Fruit fly (Drosophila melanogaster) whole organism, embryonic: ENCODE measurements around the gene SCaMC.
A peak's percentile ranks its signal among the peaks of the same experiment; 100 is the strongest.

ENCODE experiments used
- Atf3 ChIP-seq: fragments of 200-800 bp; sonication (Bioruptor generic); optimal IDR thresholded peaks from 3 replicates; lab custom pipeline; 2016; ENCODE audit warnings: missing biosample characterization, missing genetic modification characterization
- CG10959 ChIP-seq: fragments of 200-800 bp; sonication (Bioruptor generic); IDR thresholded peaks from 2 replicates; pipeline ENCODE4 v1.3.6; 2022; ENCODE audit warnings: missing biosample characterization, missing genetic modification characterization
- CG11696 ChIP-seq: fragments of 200-800 bp; sonication (Bioruptor generic); IDR thresholded peaks from 2 replicates; pipeline ENCODE4 v1.3.6; 2022; ENCODE audit warnings: missing biosample characterization, missing genetic modification characterization
- CG12236 ChIP-seq: fragments of 200-800 bp; sonication (Bioruptor generic); optimal IDR thresholded peaks from 2 replicates; lab custom pipeline; 2016; ENCODE audit warnings: missing biosample characterization, missing genetic modification characterization
- CG13624 ChIP-seq: fragments of 200-800 bp; sonication (Bioruptor generic); optimal IDR thresholded peaks from 2 replicates; lab custom pipeline; 2016; ENCODE audit warnings: missing biosample characterization, missing genetic modification characterization
- CG15514 ChIP-seq: fragments of 200-800 bp; sonication (Bioruptor generic); optimal IDR thresholded peaks from 3 replicates; lab custom pipeline; 2017; ENCODE audit warnings: missing biosample characterization, missing genetic modification characterization, mild to moderate bottlenecking, moderate library complexity, missing genetic modification reagents
- CG1647 ChIP-seq: fragments of 200-800 bp; sonication (Bioruptor generic); optimal IDR thresholded peaks from 3 replicates; lab custom pipeline; 2016; ENCODE audit warnings: missing biosample characterization, missing genetic modification characterization
- CG16813 ChIP-seq: fragments of 200-800 bp; sonication (Bioruptor generic); IDR thresholded peaks from 3 replicates; pipeline ENCODE4 v1.3.6; 2022; ENCODE audit warnings: missing biosample characterization, missing genetic modification characterization; ENCODE audit not compliant: partially characterized antibody
- CG2120 ChIP-seq: fragments of 200-800 bp; sonication (Bioruptor generic); optimal IDR thresholded peaks from 3 replicates; lab custom pipeline; 2016; ENCODE audit warnings: missing biosample characterization, missing genetic modification characterization
- CG31441 ChIP-seq: fragments of 200-800 bp; sonication (Bioruptor generic); IDR thresholded peaks from 2 replicates; pipeline ENCODE4 v1.3.6; 2022; ENCODE audit warnings: missing biosample characterization, missing genetic modification characterization
- CG4707 ChIP-seq: fragments of 200-800 bp; sonication (Bioruptor generic); optimal IDR thresholded peaks from 2 replicates; lab custom pipeline; 2018; ENCODE audit warnings: missing biosample characterization, mild to moderate bottlenecking, missing genetic modification characterization, moderate library complexity
- CG4854 ChIP-seq: fragments of 200-800 bp; sonication (Bioruptor generic); optimal IDR thresholded peaks from 2 replicates; lab custom pipeline; 2016; ENCODE audit warnings: missing biosample characterization, missing genetic modification characterization, inconsistent platforms
- CG7786 ChIP-seq: fragments of 200-800 bp; sonication (Bioruptor generic); optimal IDR thresholded peaks from 2 replicates; lab custom pipeline; 2016; ENCODE audit warnings: missing biosample characterization, missing genetic modification characterization
- CG7839 ChIP-seq: fragments of 200-800 bp; sonication (Bioruptor generic); optimal IDR thresholded peaks from 3 replicates; lab custom pipeline; 2018; ENCODE audit warnings: missing biosample characterization, mild to moderate bottlenecking, missing genetic modification characterization, moderate library complexity
- CG7987 ChIP-seq: fragments of 200-800 bp; sonication (Bioruptor generic); optimal IDR thresholded peaks from 2 replicates; lab custom pipeline; 2018; ENCODE audit warnings: missing biosample characterization, mild to moderate bottlenecking, missing genetic modification characterization, moderate library complexity
- CG9797 ChIP-seq: fragments of 200-800 bp; sonication (Bioruptor generic); optimal IDR thresholded peaks from 3 replicates; lab custom pipeline; 2018; ENCODE audit warnings: missing biosample characterization, mild to moderate bottlenecking, missing genetic modification characterization
- D19B ChIP-seq: fragments of 200-800 bp; sonication (Bioruptor generic); optimal IDR thresholded peaks from 2 replicates; lab custom pipeline; 2017; ENCODE audit warnings: missing biosample characterization, mild to moderate bottlenecking, missing genetic modification characterization
- Dek ChIP-seq: fragments of 200-800 bp; sonication (Bioruptor generic); optimal IDR thresholded peaks from 3 replicates; lab custom pipeline; 2019; ENCODE audit warnings: missing biosample characterization, mild to moderate bottlenecking, missing genetic modification characterization, moderate library complexity
- Doc3 ChIP-seq: fragments of 200-800 bp; sonication (Bioruptor generic); IDR thresholded peaks from 3 replicates; pipeline ENCODE4 v1.3.6; 2022; ENCODE audit warnings: missing biosample characterization, missing genetic modification characterization; ENCODE audit not compliant: partially characterized antibody
- Ets97D ChIP-seq: fragments of 200-800 bp; sonication (Bioruptor generic); optimal IDR thresholded peaks from 3 replicates; lab custom pipeline; 2016; ENCODE audit warnings: missing biosample characterization, missing genetic modification characterization
- GATAe ChIP-seq: fragments of 200-800 bp; sonication (Bioruptor generic); conservative IDR thresholded peaks from 2 replicates; pipeline ENCODE4 v1.3.6; 2022; ENCODE audit warnings: missing biosample characterization, missing genetic modification characterization
- Hey ChIP-seq: fragments of 200-800 bp; sonication (Bioruptor generic); optimal IDR thresholded peaks from 3 replicates; lab custom pipeline; 2018; ENCODE audit warnings: missing biosample characterization, mild to moderate bottlenecking, missing genetic modification characterization
- Jarid2 ChIP-seq: fragments of 200-800 bp; sonication (Bioruptor generic); optimal IDR thresholded peaks from 3 replicates; lab custom pipeline; 2017; ENCODE audit warnings: mild to moderate bottlenecking, missing biosample characterization, missing genetic modification reagents, missing genetic modification characterization
- NK7.1 ChIP-seq: fragments of 200-800 bp; sonication (Bioruptor generic); optimal IDR thresholded peaks from 3 replicates; lab custom pipeline; 2016; ENCODE audit warnings: missing biosample characterization, missing genetic modification characterization
- Pdp1 ChIP-seq, 2 experiments: fragments of 200-800 bp; sonication (Bioruptor generic); optimal IDR thresholded peaks; 3 replicates each; lab custom pipeline; 2016; ENCODE audit warnings: missing biosample characterization in 2 of 2, missing genetic modification characterization in 2 of 2, mild to moderate bottlenecking in 1 of 2, moderate library complexity in 1 of 2
- ara ChIP-seq: fragments of 200-800 bp; sonication (Bioruptor generic); IDR thresholded peaks from 2 replicates; pipeline ENCODE4 v1.3.6; 2022; ENCODE audit warnings: missing biosample characterization, missing genetic modification characterization
- az2 ChIP-seq: fragments of 200-800 bp; sonication (Bioruptor generic); optimal IDR thresholded peaks from 3 replicates; lab custom pipeline; 2016; ENCODE audit warnings: missing biosample characterization, missing genetic modification characterization
- cato ChIP-seq: fragments of 200-800 bp; sonication (Bioruptor generic); optimal IDR thresholded peaks from 2 replicates; lab custom pipeline; 2016; ENCODE audit warnings: missing biosample characterization, missing genetic modification characterization, borderline replicate concordance
- cg ChIP-seq: fragments of 200-800 bp; sonication (Bioruptor generic); optimal IDR thresholded peaks from 3 replicates; lab custom pipeline; 2019; ENCODE audit warnings: missing biosample characterization, mild to moderate bottlenecking, missing genetic modification characterization, moderate library complexity
- chm ChIP-seq: fragments of 200-800 bp; sonication (Bioruptor generic); IDR thresholded peaks from 2 replicates; pipeline ENCODE4 v1.3.6; 2022; ENCODE audit warnings: missing biosample characterization, missing genetic modification characterization
- crp ChIP-seq, 2 experiments: fragments of 200-800 bp; sonication (Bioruptor generic); optimal IDR thresholded peaks; 2 replicates in 1 of 2; 3 replicates in 1 of 2; lab custom pipeline; 2017; ENCODE audit warnings: missing biosample characterization in 2 of 2, missing genetic modification characterization in 2 of 2, mild to moderate bottlenecking in 1 of 2, moderate library complexity in 1 of 2
- ftz-f1 ChIP-seq: fragments of 200-800 bp; sonication (Bioruptor generic); optimal IDR thresholded peaks from 2 replicates; lab custom pipeline; 2016; ENCODE audit warnings: missing biosample characterization, missing genetic modification characterization
- fu2 ChIP-seq: fragments of 200-800 bp; sonication (Bioruptor generic); optimal IDR thresholded peaks from 2 replicates; lab custom pipeline; 2016; ENCODE audit warnings: missing biosample characterization, missing genetic modification characterization
- h ChIP-seq: fragments of >200 bp; optimal IDR thresholded peaks from 2 replicates; lab custom pipeline; 2017
- hkb ChIP-seq, 2 experiments: fragments of 200-800 bp in 1 of 2; fragments of >200 bp in 1 of 2; sonication (Bioruptor generic) in 1 of 2; IDR thresholded peaks in 1 of 2; optimal IDR thresholded peaks in 1 of 2; 2 replicates each; pipeline versions ENCODE4 v1.3.6 to Lab custom; 2017 to 2022; ENCODE audit warnings: missing biosample characterization in 1 of 2, missing genetic modification characterization in 1 of 2
- inv ChIP-seq: fragments of 200-800 bp; sonication (Bioruptor generic); IDR thresholded peaks from 2 replicates; pipeline ENCODE4 v1.3.6; 2022; ENCODE audit warnings: missing biosample characterization, missing genetic modification characterization; ENCODE audit not compliant: partially characterized antibody
- klu ChIP-seq: fragments of 200-800 bp; sonication (Bioruptor generic); IDR thresholded peaks from 2 replicates; pipeline ENCODE4 v1.3.6; 2022; ENCODE audit warnings: missing biosample characterization, missing genetic modification characterization
- lab ChIP-seq: fragments of 200-800 bp; sonication (Bioruptor generic); optimal IDR thresholded peaks from 3 replicates; lab custom pipeline; 2017; ENCODE audit warnings: missing biosample characterization, missing genetic modification characterization, mild to moderate bottlenecking, moderate library complexity, missing genetic modification reagents
- lbe ChIP-seq: fragments of 200-800 bp; sonication (Bioruptor generic); optimal IDR thresholded peaks from 2 replicates; lab custom pipeline; 2016; ENCODE audit warnings: missing biosample characterization, mild to moderate bottlenecking, missing genetic modification characterization
- lmd ChIP-seq: fragments of 200-800 bp; sonication (Bioruptor generic); IDR thresholded peaks from 2 replicates; pipeline ENCODE4 v1.3.6; 2022; ENCODE audit warnings: missing biosample characterization, missing genetic modification characterization
- maf-S ChIP-seq: fragments of 200-800 bp; sonication (Bioruptor generic); optimal IDR thresholded peaks from 2 replicates; lab custom pipeline; 2016; ENCODE audit warnings: missing biosample characterization, missing genetic modification characterization
- mirr ChIP-seq: fragments of 200-800 bp; sonication (Bioruptor generic); optimal IDR thresholded peaks from 3 replicates; lab custom pipeline; 2018; ENCODE audit warnings: missing biosample characterization, mild to moderate bottlenecking, missing genetic modification characterization
- nmo ChIP-seq: fragments of 200-800 bp; sonication (Bioruptor generic); optimal IDR thresholded peaks from 2 replicates; lab custom pipeline; 2018; ENCODE audit warnings: missing biosample characterization, mild to moderate bottlenecking, missing genetic modification characterization, moderate library complexity
- nom ChIP-seq: fragments of 200-800 bp; sonication (Bioruptor generic); optimal IDR thresholded peaks from 2 replicates; lab custom pipeline; 2017; ENCODE audit warnings: missing biosample characterization, missing genetic modification characterization, mild to moderate bottlenecking, moderate library complexity, missing genetic modification reagents
- row ChIP-seq: fragments of 200-800 bp; sonication (Bioruptor generic); IDR thresholded peaks from 3 replicates; pipeline ENCODE4 v1.3.6; 2022; ENCODE audit warnings: missing biosample characterization, missing genetic modification characterization
- vvl ChIP-seq: fragments of 200-800 bp; sonication (Bioruptor generic); IDR thresholded peaks from 2 replicates; pipeline ENCODE4 v1.3.6; 2022; ENCODE audit warnings: missing biosample characterization, missing genetic modification characterization
- wor ChIP-seq: fragments of 200-800 bp; sonication (Bioruptor generic); IDR thresholded peaks from 2 replicates; pipeline ENCODE4 v1.3.6; 2022; ENCODE audit warnings: missing biosample characterization, missing genetic modification characterization
- z ChIP-seq: fragments of 200-800 bp; sonication (Bioruptor generic); IDR thresholded peaks from 3 replicates; pipeline ENCODE4 v1.3.6; 2022; ENCODE audit warnings: missing biosample characterization, missing genetic modification characterization
- zfh1 ChIP-seq: fragments of 200-800 bp; sonication (Bioruptor generic); IDR thresholded peaks from 3 replicates; pipeline ENCODE4 v1.3.6; 2022; ENCODE audit warnings: missing biosample characterization, missing genetic modification characterization

The SCaMC gene

dm6 chr3L:12414189-12414964 lies at the start of gene SCaMC:
Gene SCaMC, minus strand, starts transcription at chr3L:12414842.
- TF ChIP-seq h (no peak), crp (GFP tag; optimal IDR thresholded peaks at IDR 0.05; lab: Kevin White, UChicago) (no peak), CG7786 (GFP tag; lab: Kevin White, UChicago) (no peak), mirr (GFP tag; lab: Kevin White, UChicago) (no peak), fu2 (GFP tag; lab: Kevin White, UChicago) (no peak), chm (GFP tag; lab: Robert Waterston, UW) (0 out of 2 replicates have a peak, but pooled peaks have one; percentile 24), Dek (tag; lab: Kevin White, UChicago) (peak; percentile 38), D19B (GFP tag; lab: Kevin White, UChicago) (no peak), CG1647 (GFP tag; lab: Kevin White, UChicago) (no peak), cg (GFP tag; lab: Kevin White, UChicago) (peak; percentile 79), CG15514 (GFP tag; lab: Kevin White, UChicago) (peak; percentile 79), zfh1 (GFP tag; lab: Robert Waterston, UW) (no peak), Doc3 (no peak), vvl (GFP tag; lab: Robert Waterston, UW) (peak; percentile 25; the same call in 1 of the 2 replicates), lmd (GFP tag; lab: Robert Waterston, UW) (no peak), nmo (GFP tag; lab: Kevin White, UChicago) (peak; percentile 67), CG2120 (peak; percentile 35), cato (no peak), row (GFP tag; lab: Robert Waterston, UW) (peak; percentile 31; the same call in 1 of the 3 replicates), hkb (optimal IDR thresholded peaks at IDR 0.05; lab: Kevin White, UChicago) (peak; percentile 8), hkb (GFP tag; IDR thresholded peaks at IDR 0.05; lab: Robert Waterston, UW) (no peak), lab (GFP tag; lab: Kevin White, UChicago) (no peak), Atf3 (GFP tag; lab: Kevin White, UChicago) (no peak), GATAe (GFP tag; lab: Robert Waterston, UW) (no peak), ara (GFP tag; lab: Robert Waterston, UW) (no peak), CG7839 (tag; lab: Kevin White, UChicago) (no peak), CG4854 (GFP tag; lab: Kevin White, UChicago) (peak; percentile 14), wor (GFP tag; lab: Robert Waterston, UW) (no peak), Pdp1 (GFP tag; optimal IDR thresholded peaks at IDR 0.05; lab: Kevin White, UChicago) (peak in 1 of 2 experiments; percentile 61), inv (GFP tag; lab: Robert Waterston, UW) (peak; percentile 26; the same call in 1 of the 2 replicates), CG11696 (GFP tag; lab: Robert Waterston, UW) (no peak), CG12236 (GFP tag; lab: Kevin White, UChicago) (no peak), CG9797 (peak; percentile 97), NK7.1 (GFP tag; lab: Kevin White, UChicago) (no peak), lbe (GFP tag; lab: Kevin White, UChicago) (peak; percentile 48), z (no peak), Ets97D (GFP tag; lab: Kevin White, UChicago) (peak; percentile 59), CG13624 (GFP tag; lab: Kevin White, UChicago) (peak; percentile 14), maf-S (GFP tag; lab: Kevin White, UChicago) (peak; percentile 11), CG10959 (GFP tag; lab: Robert Waterston, UW) (no peak), ftz-f1 (no peak), nom (no peak), CG7987 (GFP tag; lab: Kevin White, UChicago) (no peak), CG16813 (no peak), az2 (GFP tag; lab: Kevin White, UChicago) (no peak), CG31441 (GFP tag; lab: Robert Waterston, UW) (no peak), klu (GFP tag; lab: Robert Waterston, UW) (no peak), Hey (no peak), Jarid2 (GFP tag; lab: Kevin White, UChicago) (peak; percentile 31), CG4707 (GFP tag; lab: Kevin White, UChicago) (no peak)
